Fruit fly (Drosophila melanogaster) ovary, adult (tissue): Measurements from ENCODE around the gene CG14866.

Experiments
- CG17801 ChIP-seq: fragments of 200-800 bp; optimal IDR thresholded peaks from 2 replicates; lab custom pipeline; 2019; ENCODE audit warnings: missing biosample characterization, mild to moderate bottlenecking, missing genetic modification characterization, moderate library complexity; ENCODE audit not compliant: partially characterized antibody

Gene CG14866

dm6 chr3R:15328083-15328779, 12.0 kb downstream of the CG14866 start, which contains the start of the genes CG6236 and ea:
Gene CG6236 (minus strand): TSS chr3R:15328269.
Gene ea (plus strand): TSS chr3R:15328729.
- no peak for TF ChIP-seq CG17801

- no peak for TF ChIP-seq CG17801
These were observed 14.2 kb downstream of the CG14866 start, which contains the start of gene mRpL9 for dm6 chr3R:15330472-15330871. Gene mRpL9 (plus strand): TSS chr3R:15330738.

DNA sequence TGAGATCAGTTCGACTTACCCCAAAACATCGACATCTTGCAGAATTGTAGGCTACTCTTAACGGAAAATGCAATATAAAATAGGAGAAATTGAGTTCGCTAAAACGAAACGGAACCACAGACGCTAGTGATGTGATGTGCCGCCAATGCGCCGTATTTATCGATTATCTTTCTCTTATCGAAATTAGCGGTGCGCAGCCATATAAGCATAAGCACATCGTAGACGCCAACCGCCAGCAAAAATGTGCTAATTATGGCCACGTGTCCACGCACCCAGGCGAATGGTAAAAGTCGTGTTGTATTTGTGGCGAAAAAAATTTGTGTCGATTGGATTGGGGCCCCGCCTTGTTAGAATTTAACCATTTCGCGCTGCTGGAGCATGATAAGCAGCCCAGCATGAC, 16.7 kb downstream of the CG14866 start, which contains the start of the genes Fkbp39 and Cyfip:
Fkbp39 (minus strand) TSS at position 140 of the 400 bp plus-strand sequence.
Cyfip (plus strand) TSS at position 273 of the 400 bp plus-strand sequence.
- peak; percentile 71 for TF ChIP-seq CG17801

DNA sequence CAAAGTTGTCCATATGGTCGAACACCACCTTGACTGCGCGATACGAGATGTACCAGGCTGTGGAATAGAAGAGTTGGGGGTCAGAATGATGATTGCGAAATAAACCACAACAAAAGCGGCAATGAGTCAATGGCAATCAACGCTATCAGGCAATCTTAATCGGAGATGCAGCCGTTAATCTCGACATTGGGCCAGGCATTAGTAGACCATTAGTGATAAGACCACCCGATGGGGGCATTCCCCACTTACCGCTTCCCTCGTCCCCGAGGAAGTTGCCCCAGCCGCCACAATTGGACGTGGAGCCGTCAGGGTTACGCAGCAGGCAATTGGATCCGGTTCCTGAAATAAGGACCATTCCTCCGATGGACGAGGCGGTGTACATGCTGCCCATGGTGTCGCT, 22.8 kb downstream of the CG14866 start:
- no peak for TF ChIP-seq CG17801

dm6 chr3R:15340052-15340732, 23.9 kb downstream of the CG14866 start, which contains the start of gene SerRS-m:
Gene SerRS-m (plus strand): TSS chr3R:15340667.
- no peak for TF ChIP-seq CG17801

DNA sequence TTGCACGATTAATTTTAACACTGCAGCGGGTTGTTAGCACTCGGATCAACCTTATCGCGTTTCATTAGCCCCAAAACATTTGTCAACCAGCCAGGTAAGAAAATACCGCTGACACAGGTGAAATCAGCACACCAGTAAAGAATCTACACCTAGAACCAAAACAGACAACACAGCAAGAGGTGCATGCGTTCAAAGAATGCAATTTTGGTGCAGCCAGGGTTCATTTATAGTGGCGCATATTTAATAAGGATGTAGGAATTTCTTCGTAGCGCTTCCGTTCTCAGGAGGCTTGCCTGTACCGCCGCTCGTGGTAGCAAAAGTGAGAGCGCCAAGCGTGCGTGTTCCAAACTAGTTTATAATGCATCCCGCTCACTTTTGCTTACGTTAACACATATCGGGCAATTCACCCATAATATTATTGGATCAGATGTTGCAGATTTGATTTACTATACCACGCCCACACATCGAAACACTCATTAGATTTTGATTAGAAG, 26.2 kb downstream of the CG14866 start:
- no peak for TF ChIP-seq CG17801

dm6 chr3R:15342926-15343685, 26.8 kb downstream of the CG14866 start, which contains the start of gene Nagk:
Gene Nagk (minus strand): TSS chr3R:15343256.
- peak; percentile 8 for TF ChIP-seq CG17801

- TF ChIP-seq CG17801, result no peak
These were observed 29.1 kb downstream of the CG14866 start for dm6 chr3R:15345198-15346017.

- no peak for TF ChIP-seq CG17801
These were observed 29.7 kb downstream of the CG14866 start, which contains the start of the genes Surf4 and CG31301 for dm6 chr3R:15346018-15346383. Gene Surf4 (minus strand): TSS chr3R:15346176. Gene CG31301 (plus strand): TSS chr3R:15346205.

DNA sequence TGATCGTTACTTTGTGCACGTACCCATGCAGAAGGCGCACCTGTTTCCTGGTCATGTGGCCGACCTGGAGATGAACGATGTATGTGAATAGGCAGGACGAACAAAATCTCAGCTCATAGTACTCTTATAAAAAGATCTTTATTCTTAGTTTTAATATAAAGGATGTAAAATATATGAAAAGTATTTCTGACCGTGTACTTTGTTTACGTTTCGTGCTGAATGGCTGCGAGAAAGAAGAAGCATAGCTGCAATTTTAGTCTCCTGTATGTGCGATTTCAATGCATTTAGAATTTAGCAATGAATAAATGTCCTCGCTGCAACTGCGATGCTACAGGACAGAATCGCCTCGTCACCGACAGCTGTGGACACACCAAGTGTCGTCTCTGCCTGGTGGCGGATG, 31.6 kb downstream of the CG14866 start, which contains the start of the genes CG42726 and CG42727:
CG42726 (plus strand) TSS at position 227 of the 400 bp plus-strand sequence.
CG42727 (plus strand) TSS at position 227 of the 400 bp plus-strand sequence.
- no peak for TF ChIP-seq CG17801

DNA sequence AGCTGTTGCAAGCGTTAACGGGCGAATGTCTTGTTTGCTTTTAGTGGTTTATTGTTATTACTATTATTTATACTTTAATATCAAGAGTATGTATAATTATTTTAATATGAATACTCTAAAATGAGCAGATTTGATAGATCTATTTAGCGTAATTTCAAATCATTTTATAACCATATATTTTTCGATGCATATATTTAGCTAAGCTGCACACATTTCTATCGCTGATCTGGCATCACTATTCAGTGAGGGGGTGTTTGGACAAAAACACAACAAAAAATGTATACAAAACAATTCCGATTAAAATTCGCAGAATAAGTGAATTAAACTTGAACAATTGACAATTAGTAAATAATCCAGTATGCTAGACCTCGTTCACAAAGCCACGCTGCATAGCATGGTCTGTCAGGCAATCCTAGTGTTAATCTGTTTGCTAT, 34.7 kb downstream of the CG14866 start, which contains the start of the genes Trs33 and Tmtc4:
Trs33 (minus strand) TSS at position 3 of the 434 bp plus-strand sequence.
Tmtc4 (plus strand) TSS at position 233 of the 434 bp plus-strand sequence.
- peak; percentile 57 for TF ChIP-seq CG17801

dm6 chr3R:15354019-15354418, 37.7 kb downstream of the CG14866 start:
- no peak for TF ChIP-seq CG17801

DNA sequence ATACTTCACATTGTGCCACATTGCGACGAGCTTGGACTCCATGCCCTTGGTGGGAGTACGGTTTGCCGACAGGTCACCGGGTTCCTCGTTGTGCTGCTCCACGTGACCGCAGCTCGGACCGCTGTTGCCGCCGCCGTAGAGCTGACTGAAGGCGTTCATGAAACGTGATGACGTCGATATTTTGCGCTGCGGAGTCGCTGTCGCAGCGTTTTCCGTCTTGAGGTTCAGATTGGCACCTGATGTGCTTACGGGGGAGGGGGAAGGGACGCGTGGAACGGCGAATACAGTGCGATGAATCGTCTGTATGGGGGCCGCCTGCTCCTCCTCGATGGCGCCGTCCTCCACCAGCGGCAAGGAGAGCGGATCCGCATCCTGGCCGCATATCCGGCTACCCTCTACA, 39.9 kb downstream of the CG14866 start:
- TF ChIP-seq CG17801, result no peak

dm6 chr3R:15356645-15357431, 40.6 kb downstream of the CG14866 start, which contains the start of the genes Atg4b and Hibch:
Gene Atg4b (minus strand): TSS chr3R:15356924.
Gene Hibch (plus strand): TSS chr3R:15357229.
- peak; percentile 90 for TF ChIP-seq CG17801
